Worm (Caenorhabditis elegans) whole organism, L4 larva: Measurements from ENCODE around the gene mcm-5.
A peak's percentile ranks its signal among the peaks of the same experiment; 100 is the strongest.

Experiments used
- T26A8.4 ChIP-seq: fragments of 200-800 bp; sonication (Bioruptor generic); IDR thresholded peaks from 2 replicates; pipeline ENCODE4 v1.3.6; 2022; ENCODE audit warnings: missing genetic modification characterization, missing compliant biosample characterization
- Y5F2A.4 ChIP-seq: fragments of 200-800 bp; sonication (Bioruptor generic); optimal IDR thresholded peaks from 2 replicates; lab custom pipeline; 2018; ENCODE audit warnings: mild to moderate bottlenecking, missing genetic modification characterization, missing compliant biosample characterization
- Y75B8A.6 ChIP-seq: fragments of 200-800 bp; sonication (Bioruptor generic); IDR thresholded peaks from 2 replicates; pipeline ENCODE4 v1.3.6; 2022; ENCODE audit warnings: missing genetic modification reagents, missing genetic modification characterization, missing compliant biosample characterization
- ZK337.2 ChIP-seq: fragments of 200-800 bp; sonication (Bioruptor generic); IDR thresholded peaks from 2 replicates; pipeline ENCODE4 v1.3.6; 2022; ENCODE audit warnings: missing genetic modification reagents, missing genetic modification characterization, missing compliant biosample characterization
- ZK546.5 ChIP-seq, 2 experiments: sonication (generic microtip); optimal IDR thresholded peaks; 2 replicates each; lab custom pipeline; 2017; ENCODE audit warnings: missing biosample characterization in 2 of 2, missing genetic modification characterization in 2 of 2
- aha-1 ChIP-seq: fragments of 150-350 bp; peaks from one replicate; lab custom pipeline; 2014; ENCODE audit warnings: missing biosample characterization, missing genetic modification characterization
- aly-2 ChIP-seq: sonication (generic microtip); optimal IDR thresholded peaks from 2 replicates; lab custom pipeline; 2018; ENCODE audit warnings: missing biosample characterization, missing genetic modification characterization
- ceh-20 ChIP-seq: fragments of 200-800 bp; sonication (Bioruptor generic); IDR thresholded peaks from 2 replicates; pipeline ENCODE4 v1.3.6; 2022; ENCODE audit warnings: missing genetic modification reagents, missing genetic modification characterization, missing compliant biosample characterization
- ceh-28 ChIP-seq: fragments of 150-350 bp; optimal IDR thresholded peaks from 2 replicates; lab custom pipeline; 2014; ENCODE audit warnings: missing biosample characterization, missing genetic modification reagents, missing genetic modification characterization
- ceh-82 ChIP-seq: sonication (generic microtip); optimal IDR thresholded peaks from 2 replicates; lab custom pipeline; 2017; ENCODE audit warnings: missing biosample characterization, missing genetic modification characterization
- dmd-9 ChIP-seq: fragments of 200-800 bp; sonication (Bioruptor generic); IDR thresholded peaks from 2 replicates; pipeline ENCODE4 v1.3.6; 2022; ENCODE audit warnings: missing genetic modification reagents, missing genetic modification characterization, missing compliant biosample characterization
- dve-1 ChIP-seq: sonication (generic microtip); optimal IDR thresholded peaks from 2 replicates; lab custom pipeline; 2017; ENCODE audit warnings: antibody characterized with exemption, mild to moderate bottlenecking, missing genetic modification characterization, missing compliant biosample characterization; ENCODE audit not compliant: insufficient read depth
- egl-27 ChIP-seq: sonication (generic microtip); optimal IDR thresholded peaks from 3 replicates; lab custom pipeline; 2017; ENCODE audit warnings: missing biosample characterization, missing genetic modification reagents, missing genetic modification characterization
- egl-43 ChIP-seq: fragments of 200-800 bp; sonication (Bioruptor generic); IDR thresholded peaks from 2 replicates; pipeline ENCODE4 v1.3.6; 2022; ENCODE audit warnings: missing genetic modification reagents, missing genetic modification characterization, missing compliant biosample characterization
- gei-8 ChIP-seq: fragments of 200-800 bp; sonication (Bioruptor generic); optimal IDR thresholded peaks from 2 replicates; lab custom pipeline; 2018; ENCODE audit warnings: mild to moderate bottlenecking, missing genetic modification characterization, missing compliant biosample characterization
- hmg-1.1 ChIP-seq: fragments of 200-800 bp; sonication (Bioruptor generic); IDR thresholded peaks from 2 replicates; pipeline ENCODE4 v1.3.6; 2022; ENCODE audit warnings: missing genetic modification reagents, missing genetic modification characterization, missing compliant biosample characterization
- lin-13 ChIP-seq: fragments of 150-350 bp; optimal IDR thresholded peaks from 2 replicates; lab custom pipeline; 2014; ENCODE audit warnings: missing biosample characterization, missing genetic modification reagents, missing genetic modification characterization
- lin-38 ChIP-seq: fragments of 200-800 bp; sonication (Bioruptor generic); IDR thresholded peaks from 2 replicates; pipeline ENCODE4 v1.3.6; 2022; ENCODE audit warnings: missing genetic modification reagents, missing genetic modification characterization, missing compliant biosample characterization
- lsy-2 ChIP-seq, 2 experiments: fragments of 150-350 bp in 1 of 2; sonication (generic microtip) in 1 of 2; optimal IDR thresholded peaks; 2 replicates each; lab custom pipeline; 2014 to 2017; ENCODE audit warnings: missing biosample characterization in 2 of 2, missing genetic modification characterization in 2 of 2
- mdt-29 ChIP-seq: fragments of 200-800 bp; sonication (Bioruptor generic); IDR thresholded peaks from 2 replicates; pipeline ENCODE4 v1.3.6; 2022; ENCODE audit warnings: missing genetic modification reagents, missing genetic modification characterization, missing compliant biosample characterization
- mep-1 ChIP-seq: fragments of 150-350 bp; sonication (generic microtip); optimal IDR thresholded peaks from 3 replicates; lab custom pipeline; 2014; ENCODE audit warnings: missing biosample characterization, missing genetic modification characterization
- nhr-11 ChIP-seq: fragments of 150-350 bp; optimal IDR thresholded peaks from 2 replicates; lab custom pipeline; 2014; ENCODE audit warnings: missing biosample characterization, missing genetic modification characterization
- nhr-28 ChIP-seq: fragments of 150-350 bp; optimal IDR thresholded peaks from 2 replicates; lab custom pipeline; 2014; ENCODE audit warnings: missing biosample characterization, missing genetic modification characterization
- nhr-42 ChIP-seq: fragments of 200-800 bp; sonication (Bioruptor generic); IDR thresholded peaks from 2 replicates; pipeline ENCODE4 v1.3.6; 2022; ENCODE audit warnings: missing genetic modification characterization, missing compliant biosample characterization
- nhr-6 ChIP-seq: fragments of 150-350 bp; optimal IDR thresholded peaks from 2 replicates; lab custom pipeline; 2014; ENCODE audit warnings: missing biosample characterization, missing genetic modification characterization
- nhr-77 ChIP-seq: fragments of 150-350 bp; optimal IDR thresholded peaks from 2 replicates; lab custom pipeline; 2014; ENCODE audit warnings: missing biosample characterization, missing genetic modification characterization
- rbr-2 ChIP-seq: sonication (generic microtip); optimal IDR thresholded peaks from 2 replicates; lab custom pipeline; 2016; ENCODE audit warnings: missing genotype, missing genetic modification characterization, missing compliant biosample characterization
- set-16 ChIP-seq: fragments of 200-800 bp; sonication (Bioruptor generic); IDR thresholded peaks from 2 replicates; pipeline ENCODE4 v1.3.6; 2022; ENCODE audit warnings: missing genetic modification reagents, missing genetic modification characterization, missing compliant biosample characterization
- skn-1 ChIP-seq: fragments of 150-350 bp; optimal IDR thresholded peaks from 2 replicates; lab custom pipeline; 2014; ENCODE audit warnings: missing biosample characterization, missing genetic modification characterization
- spr-1 ChIP-seq: sonication (generic microtip); optimal IDR thresholded peaks from 2 replicates; lab custom pipeline; 2016; ENCODE audit warnings: mild to moderate bottlenecking, missing genetic modification characterization, missing compliant biosample characterization
- spr-3 ChIP-seq: fragments of 200-800 bp; sonication (Bioruptor generic); optimal IDR thresholded peaks from 2 replicates; lab custom pipeline; 2018; ENCODE audit warnings: mild to moderate bottlenecking, missing genetic modification characterization, missing compliant biosample characterization
- tra-1 ChIP-seq: fragments of 200-800 bp; sonication (Bioruptor generic); IDR thresholded peaks from 2 replicates; pipeline ENCODE4 v1.3.6; 2022; ENCODE audit warnings: missing genetic modification reagents, missing genetic modification characterization, missing compliant biosample characterization
- unc-130 ChIP-seq: sonication (generic microtip); optimal IDR thresholded peaks from 2 replicates; lab custom pipeline; 2016; ENCODE audit warnings: missing genetic modification reagents, missing genetic modification characterization, missing compliant biosample characterization
- unc-62 ChIP-seq, 3 experiments: fragments of 150-350 bp in 1 of 3; sonication (generic microtip); optimal IDR thresholded peaks in 2 of 3; peaks in 1 of 3; 1 replicate in 1 of 3; 2 replicates in 2 of 3; lab custom pipeline; 2014 to 2017; ENCODE audit warnings: missing biosample characterization in 3 of 3, missing genetic modification characterization in 3 of 3, missing genetic modification reagents in 3 of 3, missing genotype in 1 of 3
- vab-7 ChIP-seq: fragments of 200-800 bp; sonication (Bioruptor generic); IDR thresholded peaks from 2 replicates; pipeline ENCODE4 v1.3.6; 2022; ENCODE audit warnings: missing genetic modification reagents, missing genetic modification characterization, missing compliant biosample characterization
- zag-1 ChIP-seq: fragments of 150-350 bp; optimal IDR thresholded peaks from 2 replicates; lab custom pipeline; 2014; ENCODE audit warnings: missing biosample characterization, missing genetic modification characterization
- zfp-3 ChIP-seq: fragments of 200-800 bp; sonication (Bioruptor generic); conservative IDR thresholded peaks from 2 replicates; pipeline ENCODE4 v1.3.6; 2022; ENCODE audit warnings: missing genetic modification reagents, missing genetic modification characterization, missing compliant biosample characterization

The mcm-5 gene

DNA sequence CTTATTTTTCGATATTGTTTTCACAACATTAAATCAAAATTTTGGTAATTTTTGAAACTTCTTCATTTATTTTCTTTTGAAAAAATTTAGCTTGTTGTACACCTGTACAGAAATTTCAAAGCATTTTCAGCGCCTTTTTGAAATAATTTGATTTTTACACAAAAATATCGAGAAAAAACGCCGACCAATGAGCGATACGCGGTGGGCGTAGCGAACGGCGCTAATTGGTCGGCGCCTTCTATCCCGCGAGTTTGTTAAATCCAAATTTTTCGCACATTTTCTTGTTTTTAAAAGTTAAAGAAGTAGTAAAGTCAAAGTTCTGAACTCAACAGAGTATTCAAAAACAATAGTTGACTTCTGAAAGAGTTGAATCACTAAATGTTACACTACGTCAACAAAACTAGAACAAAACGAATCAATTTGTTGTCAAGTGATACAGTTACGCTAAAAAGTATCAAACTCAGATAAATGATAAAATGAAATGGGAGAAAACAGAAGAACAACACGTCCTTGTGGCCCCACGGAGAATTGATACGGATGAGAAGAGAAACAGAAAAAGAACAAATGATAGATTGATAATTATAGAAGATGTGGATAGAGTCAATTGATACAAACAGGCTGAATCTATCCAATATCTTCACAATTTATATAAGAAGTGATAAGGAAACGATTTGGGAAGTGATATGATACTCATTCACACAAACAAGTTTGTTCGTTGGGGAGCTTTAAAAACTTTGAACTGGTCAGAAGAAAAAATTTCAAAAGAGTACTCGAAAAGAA is 37.3 kb upstream of the mcm-5 start (continued):
- TF ChIP-seq nhr-28 (tag; lab: Kevin White, UChicago) = peak; percentile 65
- no peak for TF ChIP-seq dve-1 (tag; lab: Kevin White, UChicago)
- TF ChIP-seq unc-130 (GFP tag; lab: Kevin White, UChicago) = no peak
- peak in 1 of 2 experiments; percentile 17 for TF ChIP-seq unc-62 (GFP tag; optimal IDR thresholded peaks at IDR 0.05 in 1 of 2; lab: Kevin White, UChicago)
- TF ChIP-seq unc-62 (tag; optimal IDR thresholded peaks at IDR 0.05; lab: Kevin White, UChicago) = no peak
- no peak for TF ChIP-seq T26A8.4 (GFP tag; lab: Robert Waterston, UW)
- TF ChIP-seq rbr-2 (tag; lab: Kevin White, UChicago) = no peak
- no peak for TF ChIP-seq egl-43
- TF ChIP-seq lin-13 (GFP tag; lab: Kevin White, UChicago) = no peak

DNA sequence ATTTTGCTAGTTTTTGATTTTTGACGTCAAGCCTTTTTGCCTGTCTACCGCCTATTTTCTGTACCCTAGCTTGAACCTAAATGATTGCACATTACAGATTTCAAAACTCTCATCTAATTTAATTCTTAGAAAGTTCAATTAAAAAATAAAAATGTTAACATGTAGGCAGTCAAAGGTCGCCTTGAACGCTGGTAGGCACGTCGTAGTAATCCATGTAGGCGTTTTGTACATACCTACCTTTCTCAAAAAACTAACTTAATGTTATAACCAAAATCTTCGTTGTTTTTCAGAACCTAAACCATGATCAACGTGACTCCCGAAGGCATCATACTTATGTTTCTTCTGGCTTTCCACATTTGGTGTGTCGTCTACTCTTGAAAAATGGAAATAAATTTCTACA is 32.8 kb upstream of the mcm-5 start, which contains the start of gene H38K22.9:
Gene H38K22.9 (plus strand): TSS at position 301 of the 400 bp plus-strand sequence.
- no peak for TF ChIP-seq dmd-9 (GFP tag; lab: Robert Waterston, UW)

DNA sequence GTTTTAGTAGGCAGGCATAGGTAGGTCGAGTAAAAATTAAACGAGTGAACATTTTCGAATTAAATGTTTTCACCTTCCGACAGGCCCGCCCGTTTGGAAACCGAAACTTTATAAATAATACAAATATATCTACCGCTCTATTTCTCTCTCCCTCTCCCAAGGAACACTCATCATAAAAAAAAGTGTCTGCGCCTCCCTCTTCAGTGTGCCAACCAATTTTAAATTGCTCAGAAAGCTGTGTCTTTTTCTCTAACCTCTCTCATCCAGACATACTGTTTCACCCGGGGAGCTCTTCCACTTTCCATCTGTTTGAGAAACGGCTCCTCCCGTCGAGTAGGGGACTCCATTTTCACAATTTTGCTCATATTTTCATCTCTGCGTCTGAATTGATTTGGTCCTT is 32.1 kb upstream of the mcm-5 start:
- TF ChIP-seq nhr-11 (tag; lab: Kevin White, UChicago) (peak; percentile 14), nhr-42 (GFP tag; lab: Robert Waterston, UW) (no peak), Y5F2A.4 (GFP tag; lab: Kevin White, UChicago) (no peak), mdt-29 (no peak), unc-62 (GFP tag; optimal IDR thresholded peaks at IDR 0.05 in 1 of 2; lab: Kevin White, UChicago) (peak in 1 of 2 experiments; percentile 67), unc-62 (tag; optimal IDR thresholded peaks at IDR 0.05; lab: Kevin White, UChicago) (no peak), lin-38 (0 out of 2 replicates have a peak, but pooled peaks have one; percentile 16), aha-1 (tag; lab: Kevin White, UChicago) (no peak), ZK337.2 (GFP tag; lab: Robert Waterston, UW) (no peak), Y75B8A.6 (GFP tag; lab: Robert Waterston, UW) (no peak), lsy-2 (tag; optimal IDR thresholded peaks at IDR 0.05; lab: Kevin White, UChicago) (peak in 1 of 2 experiments; percentile 41), hmg-1.1 (GFP tag; lab: Robert Waterston, UW) (peak; percentile 54; the same call in 1 of the 2 replicates), T26A8.4 (GFP tag; lab: Robert Waterston, UW) (no peak), zfp-3 (GFP tag; lab: Robert Waterston, UW) (no peak), ZK546.5 (tag; optimal IDR thresholded peaks at IDR 0.05; lab: Kevin White, UChicago) (no peak), rbr-2 (tag; lab: Kevin White, UChicago) (peak; percentile 48), mep-1 (tag; lab: Kevin White, UChicago) (peak; percentile 23), vab-7 (GFP tag; lab: Robert Waterston, UW) (0 out of 2 replicates have a peak, but pooled peaks have one; percentile 26)
- TF ChIP-seq, all 104 proteins: peak for 8

DNA sequence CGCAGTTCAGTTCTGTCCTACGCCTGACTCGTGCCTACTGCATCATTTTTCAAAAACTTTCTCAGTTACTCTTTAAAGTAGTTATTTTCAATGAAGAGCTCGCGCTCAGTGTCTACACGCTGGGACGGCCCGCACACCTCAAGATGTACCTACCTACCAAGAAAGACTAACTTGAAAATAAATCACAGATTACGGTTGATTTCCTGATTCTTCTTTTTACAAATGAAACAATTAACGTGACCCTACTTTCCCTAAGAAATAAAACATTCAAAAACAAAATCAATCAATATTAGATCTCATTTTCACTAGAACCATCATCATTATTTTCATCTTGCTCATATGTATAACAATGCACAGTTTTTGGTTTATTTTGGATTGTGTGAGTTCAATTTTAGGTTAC is 30.3 kb upstream of the mcm-5 start, which contains the start of gene H38K22.7:
Gene H38K22.7 (plus strand): TSS at position 301 of the 400 bp plus-strand sequence.
- no peak for TF ChIP-seq nhr-77 (tag; lab: Kevin White, UChicago)
- no peak for TF ChIP-seq ceh-20 (GFP tag; lab: Robert Waterston, UW)
- no peak for TF ChIP-seq ceh-82 (tag; lab: Kevin White, UChicago)
- no peak for TF ChIP-seq skn-1 (tag; lab: Kevin White, UChicago)
- TF ChIP-seq egl-27 (tag; lab: Kevin White, UChicago) = no peak
- no peak for TF ChIP-seq nhr-6 (tag; lab: Kevin White, UChicago)
- TF ChIP-seq tra-1 (GFP tag; lab: Robert Waterston, UW) = no peak
- TF ChIP-seq set-16 = no peak
- no peak for TF ChIP-seq unc-62 (GFP tag; optimal IDR thresholded peaks at IDR 0.05 in 1 of 2; lab: Kevin White, UChicago)
- no peak for TF ChIP-seq unc-62 (tag; optimal IDR thresholded peaks at IDR 0.05; lab: Kevin White, UChicago)
- TF ChIP-seq spr-3 (GFP tag; lab: Kevin White, UChicago) = no peak
- TF ChIP-seq egl-43 = no peak
- TF ChIP-seq aly-2 (tag; lab: Kevin White, UChicago) = no peak
- TF ChIP-seq spr-1 (tag; lab: Kevin White, UChicago) = no peak
- TF ChIP-seq zag-1 (tag; lab: Kevin White, UChicago) = no peak
- TF ChIP-seq nhr-11 (tag; lab: Kevin White, UChicago) = no peak
- no peak for TF ChIP-seq gei-8 (GFP tag; lab: Kevin White, UChicago)
- TF ChIP-seq ceh-28 (tag; lab: Kevin White, UChicago) = no peak
